Fruit fly (Drosophila melanogaster) whole organism, embryonic: Measurements from ENCODE around the gene CG5355.

Experiments
- bcd ChIP-seq: fragments of 200-800 bp; sonication (Bioruptor generic); optimal IDR thresholded peaks from 2 replicates; lab custom pipeline; 2017; ENCODE audit warnings: missing biosample characterization, mild to moderate bottlenecking, missing genetic modification characterization
- ranshi ChIP-seq: fragments of 200-800 bp; sonication (Bioruptor generic); IDR thresholded peaks from 2 replicates; pipeline ENCODE4 v1.3.6; 2022; ENCODE audit warnings: missing biosample characterization, missing genetic modification characterization

DNA sequence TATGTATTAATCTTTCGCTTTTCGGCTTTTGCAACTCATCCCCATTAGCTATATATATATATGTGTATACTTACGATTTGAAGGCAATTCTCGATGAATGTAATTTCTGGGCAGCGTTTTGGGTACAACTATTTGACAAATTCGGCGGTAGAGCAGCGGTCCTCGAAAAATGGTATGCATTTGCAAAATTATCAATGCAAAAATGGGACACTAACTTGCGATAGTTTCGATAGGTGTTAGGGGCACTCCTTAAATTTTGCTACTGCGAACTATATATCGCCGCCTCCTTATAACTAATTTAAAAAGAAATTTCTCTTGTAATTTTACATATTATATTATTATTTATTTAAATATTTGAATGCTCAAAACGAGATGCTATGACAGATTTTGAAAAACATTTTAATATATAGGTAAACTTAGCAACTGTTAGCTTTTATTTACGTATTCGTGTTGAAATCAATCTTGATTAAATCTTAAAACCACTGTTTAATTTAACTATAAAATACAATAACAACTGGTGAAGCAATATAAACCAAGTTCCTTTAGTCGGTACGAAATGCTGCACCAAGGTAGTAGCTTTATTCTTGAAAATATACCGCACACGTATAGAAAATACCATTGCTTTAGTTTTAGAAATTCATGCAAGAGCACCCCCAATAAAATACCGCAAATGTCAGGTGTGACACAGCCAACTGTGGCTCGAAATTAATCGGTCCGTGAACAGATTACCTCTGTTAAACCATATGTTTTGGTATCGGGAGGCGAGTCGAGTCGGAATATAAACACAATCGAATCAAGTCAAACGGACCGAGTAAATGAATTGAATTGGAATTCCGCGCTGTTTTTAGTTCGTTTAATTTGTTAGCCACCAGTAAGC lies at the start of gene CG5355, which contains the start of gene Klp31E:
- TF ChIP-seq bcd (GFP tag; lab: Kevin White, UChicago) (peak; percentile 72), ranshi (GFP tag; lab: Robert Waterston, UW) (0 out of 2 replicates have a peak, but pooled peaks have one; percentile 44)
